Fruit fly (Drosophila melanogaster): Measurements from ENCODE around the gene TTLL3B.

TTLL3B gene

DNA sequence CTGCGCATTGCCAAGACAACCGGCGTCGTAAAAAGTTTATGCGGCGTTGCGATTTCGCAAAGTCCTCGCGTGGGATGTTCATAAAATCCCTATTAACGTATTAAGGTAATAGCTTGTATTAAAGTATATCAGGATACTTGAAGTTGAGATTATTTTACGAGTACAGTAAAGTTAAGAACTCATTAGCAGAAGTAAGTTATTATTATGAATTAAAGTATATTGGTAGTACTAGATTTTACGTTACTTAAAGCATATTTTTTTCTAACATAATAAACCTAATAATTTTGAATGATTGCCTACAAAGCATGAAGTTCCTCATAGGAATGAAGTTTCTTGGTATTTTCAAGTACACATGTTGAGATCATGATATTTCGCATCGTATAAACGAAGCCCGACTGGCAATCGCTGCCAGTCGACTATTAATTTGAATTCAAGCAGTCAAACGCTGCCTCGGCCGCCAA is 38.8 kb upstream of the TTLL3B start (continued):
- TF ChIP-seq CG10274 (GFP tag; optimal IDR thresholded peaks at IDR 0.05) (no peak), CG1529 (GFP tag; optimal IDR thresholded peaks at IDR 0.05) (no peak), CG10147 (GFP tag; optimal IDR thresholded peaks at IDR 0.05) (peak; percentile 34), CG3407 (GFP tag; optimal IDR thresholded peaks at IDR 0.05) (no peak), CG12659 (GFP tag; optimal IDR thresholded peaks at IDR 0.05) (peak; percentile 50), CG6254 (GFP tag; optimal IDR thresholded peaks at IDR 0.05) (peak; percentile 31), CG7786 (GFP tag; optimal IDR thresholded peaks at IDR 0.05) (no peak), Side (GFP tag; optimal IDR thresholded peaks at IDR 0.05) (peak; percentile 2), CG18619 (GFP tag; optimal IDR thresholded peaks at IDR 0.05) (peak; percentile 45)

DNA sequence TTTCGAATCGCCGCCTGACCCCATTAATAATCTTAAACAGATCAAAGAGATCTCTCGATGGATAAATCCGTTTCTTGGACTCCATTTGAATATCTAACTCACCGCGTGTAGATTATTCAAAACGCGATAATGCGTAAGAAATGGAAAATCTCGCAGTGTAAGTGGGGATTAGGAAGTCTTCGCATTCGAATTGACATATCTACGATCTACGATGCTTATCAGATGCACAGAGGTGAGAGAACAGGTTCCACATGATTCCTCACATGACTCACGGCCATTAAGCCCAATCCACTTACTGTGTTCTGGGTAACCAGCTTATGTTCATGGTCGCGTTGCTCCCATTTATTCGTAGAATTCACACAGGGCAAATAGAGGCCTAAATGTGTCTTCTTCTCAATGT is 36.4 kb upstream of the TTLL3B start:
- TF ChIP-seq unc-4 (GFP tag; IDR thresholded peaks at IDR 0.05; ENCODE audit: partially characterized antibody) = no peak
- TF ChIP-seq CG13287 (GFP tag; IDR thresholded peaks at IDR 0.05; ENCODE audit: partially characterized antibody) = no peak
- no peak for TF ChIP-seq Hey (tag; optimal IDR thresholded peaks at IDR 0.05)
- no peak for TF ChIP-seq CG7987 (GFP tag; optimal IDR thresholded peaks at IDR 0.05)
- TF ChIP-seq CG13296 (GFP tag; optimal IDR thresholded peaks at IDR 0.05) = no peak
- no peak for TF ChIP-seq Poxn (GFP tag; IDR thresholded peaks at IDR 0.05)
- TF ChIP-seq CG12071 (GFP tag; optimal IDR thresholded peaks at IDR 0.05) = no peak
- peak; percentile 94 for TF ChIP-seq grn (GFP tag; optimal IDR thresholded peaks at IDR 0.05)
- no peak for TF ChIP-seq vfl (GFP tag; optimal IDR thresholded peaks at IDR 0.05)
- TF ChIP-seq CG6175 (GFP tag; IDR thresholded peaks at IDR 0.05) = no peak
- no peak for TF ChIP-seq CG11723 (GFP tag; optimal IDR thresholded peaks at IDR 0.05)
- TF ChIP-seq oc (tag; optimal IDR thresholded peaks at IDR 0.05) = peak; percentile 43
- TF ChIP-seq Dfd (GFP tag; optimal IDR thresholded peaks at IDR 0.05) = no peak
- no peak for TF ChIP-seq Sry-δ (GFP tag; optimal IDR thresholded peaks at IDR 0.05)
- peak in 1 of 3 experiments; percentile 79 for TF ChIP-seq Stat92E (GFP tag; optimal IDR thresholded peaks at IDR 0.05)
- TF ChIP-seq ranshi (GFP tag; IDR thresholded peaks at IDR 0.05) = no peak
- no peak for TF ChIP-seq dimm (GFP tag; IDR thresholded peaks at IDR 0.05)
- no peak for TF ChIP-seq H15 (GFP tag; IDR thresholded peaks at IDR 0.05)
- TF ChIP-seq tll (GFP tag; optimal IDR thresholded peaks at IDR 0.05) = no peak
- no peak for TF ChIP-seq Ssrp (tag; optimal IDR thresholded peaks at IDR 0.05)
- TF ChIP-seq Dll (GFP tag; IDR thresholded peaks at IDR 0.05; ENCODE audit: partially characterized antibody) = no peak
- TF ChIP-seq pum (GFP tag; optimal IDR thresholded peaks at IDR 0.05) = no peak
- TF ChIP-seq Mrtf (GFP tag; IDR thresholded peaks at IDR 0.05) = no peak
- TF ChIP-seq Neu2 (GFP tag; optimal IDR thresholded peaks at IDR 0.05; ENCODE audit: borderline replicate concordance) = no peak
- TF ChIP-seq CG2202 (tag; optimal IDR thresholded peaks at IDR 0.05) = no peak
- TF ChIP-seq sima (GFP tag; optimal IDR thresholded peaks at IDR 0.05) = no peak

DNA sequence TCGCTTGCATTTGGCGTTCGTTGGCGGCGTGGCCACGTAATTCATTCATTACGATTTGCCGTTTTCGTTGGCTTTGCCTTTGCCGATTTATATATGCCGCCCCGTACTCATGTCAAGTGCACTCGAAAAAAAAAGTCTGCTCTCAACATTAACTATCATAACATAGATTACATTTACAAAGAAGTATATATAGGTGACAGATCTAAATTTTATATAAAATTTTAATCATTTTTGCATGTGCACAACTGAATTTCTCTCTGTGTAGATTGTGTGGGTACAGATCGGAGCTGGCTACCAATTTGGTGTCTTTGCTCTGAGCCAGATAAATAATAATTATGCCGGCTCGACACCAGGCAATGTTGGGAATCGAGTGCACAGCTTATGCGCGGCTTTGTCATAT is 34.3 kb upstream of the TTLL3B start:
- peak; percentile 58 for TF ChIP-seq CG12769 (tag; optimal IDR thresholded peaks at IDR 0.05)
- no peak for TF ChIP-seq ems (GFP tag; optimal IDR thresholded peaks at IDR 0.05)
- no peak for TF ChIP-seq D (optimal IDR thresholded peaks at IDR 0.05)
- TF ChIP-seq D (GFP tag; optimal IDR thresholded peaks at IDR 0.05) = peak; percentile 30
- no peak for TF ChIP-seq CG6765 (GFP tag; optimal IDR thresholded peaks at IDR 0.05)
- no peak for TF ChIP-seq ab (GFP tag; optimal IDR thresholded peaks at IDR 0.05)
- no peak for TF ChIP-seq Poxn (GFP tag; IDR thresholded peaks at IDR 0.05)
- no peak for TF ChIP-seq prd (optimal IDR thresholded peaks at IDR 0.05)
- peak; percentile 87 for TF ChIP-seq prd (GFP tag; IDR thresholded peaks at IDR 0.05)
- peak; percentile 40 for TF ChIP-seq lbe (GFP tag; optimal IDR thresholded peaks at IDR 0.05)
- no peak for TF ChIP-seq CG10565 (GFP tag; optimal IDR thresholded peaks at IDR 0.05)
- no peak for TF ChIP-seq NFAT (GFP tag; IDR thresholded peaks at IDR 0.05)
- TF ChIP-seq CG11456 (GFP tag; IDR thresholded peaks at IDR 0.05) = 0 out of 3 replicates have a peak, but pooled peaks have one; percentile 32
- no peak for TF ChIP-seq D19B (GFP tag; optimal IDR thresholded peaks at IDR 0.05)
- peak; percentile 13 to 39 for TF ChIP-seq Pdp1 (GFP tag; optimal IDR thresholded peaks at IDR 0.05)
- no peak for TF ChIP-seq CG13287 (GFP tag; IDR thresholded peaks at IDR 0.05; ENCODE audit: partially characterized antibody)
- no peak for TF ChIP-seq en (GFP tag; optimal IDR thresholded peaks at IDR 0.05)
- peak; percentile 62; the same call in 1 of the 3 replicates for TF ChIP-seq Mrtf (GFP tag; IDR thresholded peaks at IDR 0.05)
